Worm (Caenorhabditis elegans): ENCODE measurements around the gene F59B1.4.
A peak's percentile ranks its signal among the peaks of the same experiment; 100 is the strongest.

ce11 chrV:3579795-3580194 lies 47.0 kb downstream of the F59B1.4 start:
- TF ChIP-seq unc-39 (tag; optimal IDR thresholded peaks at IDR 0.05) (no peak), tbx-8 (GFP tag; optimal IDR thresholded peaks at IDR 0.05) (no peak), nhr-2 (tag; optimal IDR thresholded peaks at IDR 0.05) (no peak), lsy-2 (tag; optimal IDR thresholded peaks at IDR 0.05) (peak; percentile 6)

Measured in whole organism, mixed stage, embryonic.